Worm (Caenorhabditis elegans) whole organism, L1 larva: ENCODE measurements around the gene mpc-1.

Experiments
- Y116A8C.19 ChIP-seq: sonication (generic microtip); optimal IDR thresholded peaks from 2 replicates; lab custom pipeline; 2016; ENCODE audit warnings: missing compliant biosample characterization, missing genetic modification characterization, borderline replicate concordance
- ceh-63 ChIP-seq: fragments of 200-800 bp; sonication (Bioruptor generic); optimal IDR thresholded peaks from 2 replicates; lab custom pipeline; 2018; ENCODE audit warnings: mild to moderate bottlenecking, missing genetic modification characterization, missing compliant biosample characterization
- efl-1 ChIP-seq, 4 experiments: fragments of 150-350 bp; optimal IDR thresholded peaks in 3 of 4; peaks in 1 of 4; 1 replicate in 1 of 4; 2 replicates in 3 of 4; lab custom pipeline; 2014; ENCODE audit warnings: missing biosample characterization in 2 of 4, missing genetic modification characterization in 2 of 4, missing genetic modification reagents in 2 of 4
- efl-3 ChIP-seq: fragments of 200-800 bp; sonication (Bioruptor generic); optimal IDR thresholded peaks from 2 replicates; lab custom pipeline; 2018; ENCODE audit warnings: mild to moderate bottlenecking, missing genetic modification characterization, missing compliant biosample characterization
- grh-1 ChIP-seq: fragments of 200-800 bp; sonication (Bioruptor generic); IDR thresholded peaks from 2 replicates; pipeline ENCODE4 v1.3.6; 2022; ENCODE audit warnings: missing genetic modification reagents, missing genetic modification characterization, missing compliant biosample characterization
- hpl-2 ChIP-seq: fragments of 150-350 bp; optimal IDR thresholded peaks from 2 replicates; lab custom pipeline; 2014; ENCODE audit warnings: missing biosample characterization, missing genetic modification reagents, missing genetic modification characterization
- irx-1 ChIP-seq: sonication (generic microtip); optimal IDR thresholded peaks from 2 replicates; lab custom pipeline; 2016; ENCODE audit warnings: missing genetic modification characterization, missing compliant biosample characterization
- jun-1 ChIP-seq: fragments of 150-350 bp; optimal IDR thresholded peaks from 2 replicates; lab custom pipeline; 2014; ENCODE audit warnings: missing biosample characterization, missing genetic modification reagents, missing genetic modification characterization
- lin-13 ChIP-seq: fragments of 150-350 bp; optimal IDR thresholded peaks from 2 replicates; lab custom pipeline; 2014; ENCODE audit warnings: missing biosample characterization, missing genetic modification reagents, missing genetic modification characterization
- lin-35 ChIP-seq, 2 experiments: fragments of 150-350 bp; optimal IDR thresholded peaks; 2 replicates each; lab custom pipeline; 2014; ENCODE audit warnings: missing biosample characterization in 2 of 2, missing genetic modification characterization in 2 of 2, missing genetic modification reagents in 2 of 2
- mdl-1 ChIP-seq, 2 experiments: fragments of 150-350 bp; optimal IDR thresholded peaks; 2 replicates each; lab custom pipeline; 2014 to 2017; ENCODE audit warnings: missing biosample characterization in 2 of 2, missing genetic modification characterization in 2 of 2, inconsistent platforms in 1 of 2
- mef-2 ChIP-seq: fragments of 150-350 bp; optimal IDR thresholded peaks from 2 replicates; lab custom pipeline; 2014; ENCODE audit warnings: missing biosample characterization, missing genetic modification characterization
- nhr-11 ChIP-seq: fragments of 150-350 bp; optimal IDR thresholded peaks from 2 replicates; lab custom pipeline; 2014; ENCODE audit warnings: missing biosample characterization, missing genetic modification characterization
- nhr-12 ChIP-seq: sonication (generic microtip); optimal IDR thresholded peaks from 2 replicates; lab custom pipeline; 2017; ENCODE audit warnings: missing biosample characterization, missing genetic modification characterization
- nhr-237 ChIP-seq: fragments of 150-350 bp; optimal IDR thresholded peaks from 2 replicates; lab custom pipeline; 2014; ENCODE audit warnings: missing biosample characterization, missing genetic modification characterization
- nhr-76 ChIP-seq: sonication (generic microtip); optimal IDR thresholded peaks from 2 replicates; lab custom pipeline; 2017; ENCODE audit warnings: missing biosample characterization, missing genetic modification characterization
- nhr-84 ChIP-seq: sonication (generic microtip); optimal IDR thresholded peaks from 2 replicates; lab custom pipeline; 2017; ENCODE audit warnings: missing biosample characterization, missing genetic modification characterization
- nhr-85 ChIP-seq: sonication (generic microtip); peaks from one replicate; lab custom pipeline; 2016; ENCODE audit warnings: missing genetic modification characterization, inconsistent platforms, missing compliant biosample characterization
- nhr-90 ChIP-seq: sonication (generic microtip); optimal IDR thresholded peaks from 2 replicates; lab custom pipeline; 2016; ENCODE audit warnings: mild to moderate bottlenecking, missing genetic modification characterization, missing compliant biosample characterization; ENCODE audit not compliant: poor library complexity
- rnt-1 ChIP-seq: sonication (generic microtip); optimal IDR thresholded peaks from 2 replicates; lab custom pipeline; 2016; ENCODE audit warnings: mild to moderate bottlenecking, missing genetic modification characterization, moderate library complexity, missing compliant biosample characterization
- skn-1 ChIP-seq: fragments of 150-350 bp; optimal IDR thresholded peaks from 2 replicates; lab custom pipeline; 2014; ENCODE audit warnings: missing biosample characterization, missing genetic modification characterization
- snpc-4 ChIP-seq: fragments of 150-350 bp; optimal IDR thresholded peaks from 2 replicates; lab custom pipeline; 2014; ENCODE audit warnings: missing biosample characterization, missing genetic modification characterization
- swsn-7 ChIP-seq: sonication (generic microtip); optimal IDR thresholded peaks from 2 replicates; lab custom pipeline; 2016; ENCODE audit warnings: missing genetic modification characterization, missing compliant biosample characterization
- unc-130 ChIP-seq: fragments of 150-350 bp; optimal IDR thresholded peaks from 2 replicates; lab custom pipeline; 2017; ENCODE audit warnings: missing biosample characterization, missing genetic modification characterization, inconsistent platforms
- unc-30 ChIP-seq: sonication (generic microtip); optimal IDR thresholded peaks from 2 replicates; lab custom pipeline; 2017; ENCODE audit warnings: missing biosample characterization, missing genetic modification characterization
- zip-4 ChIP-seq: fragments of 200-800 bp; sonication (Bioruptor generic); optimal IDR thresholded peaks from 2 replicates; lab custom pipeline; 2018; ENCODE audit warnings: mild to moderate bottlenecking, missing genetic modification characterization, moderate library complexity, missing compliant biosample characterization
- ztf-11 ChIP-seq, 2 experiments: sonication (generic microtip); optimal IDR thresholded peaks; 2 replicates each; lab custom pipeline; 2016 to 2017; ENCODE audit warnings: missing genetic modification characterization in 2 of 2, missing biosample characterization in 1 of 2, missing compliant biosample characterization in 1 of 2

Gene mpc-1

DNA sequence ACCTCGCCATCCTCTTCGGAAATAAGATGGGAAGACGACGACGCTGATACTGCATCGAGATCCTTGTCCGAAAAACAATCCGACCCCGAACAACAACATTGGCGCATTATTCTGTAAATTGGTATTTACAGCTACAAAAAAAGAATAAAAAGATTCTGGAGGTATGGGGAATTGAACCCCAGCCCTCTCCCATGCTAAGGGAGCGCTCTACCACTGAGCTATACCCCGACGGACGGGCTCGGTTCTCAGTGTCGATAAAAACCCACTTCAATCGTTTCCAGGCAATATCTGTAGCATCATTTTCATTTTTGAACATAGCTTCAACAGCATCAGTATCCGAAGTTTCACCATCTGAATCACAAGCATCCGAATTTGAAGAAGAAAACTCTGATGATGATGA is 15.5 kb downstream of the mpc-1 start:
- no peak for TF ChIP-seq mdl-1 (tag; optimal IDR thresholded peaks at IDR 0.05; lab: Kevin White, UChicago)
- TF ChIP-seq lin-13 (GFP tag; lab: Kevin White, UChicago), result no peak
- TF ChIP-seq nhr-85, result no peak
- no peak for TF ChIP-seq ztf-11 (tag; optimal IDR thresholded peaks at IDR 0.05; lab: Kevin White, UChicago)
- TF ChIP-seq snpc-4 (tag; lab: Kevin White, UChicago), result peak; percentile 22
- peak in 1 of 2 experiments; percentile 13 for TF ChIP-seq lin-35 (GFP tag; optimal IDR thresholded peaks at IDR 0.05; lab: Kevin White, UChicago)
- no peak for TF ChIP-seq zip-4
- TF ChIP-seq nhr-90 (tag; lab: Kevin White, UChicago), result no peak
- TF ChIP-seq unc-30 (tag; lab: Kevin White, UChicago), result no peak
- TF ChIP-seq efl-1 (optimal IDR thresholded peaks at IDR 0.05; lab: Kevin White, UChicago), result peak in 1 of 2 experiments; percentile 10
- TF ChIP-seq efl-1 (GFP tag; optimal IDR thresholded peaks at IDR 0.05 in 1 of 2; lab: Kevin White, UChicago), result peak in 1 of 2 experiments; percentile 63
- TF ChIP-seq nhr-84, result no peak
- no peak for TF ChIP-seq skn-1 (tag; lab: Kevin White, UChicago)
- TF ChIP-seq jun-1, result no peak
- TF ChIP-seq rnt-1, result peak; percentile 28

- TF ChIP-seq swsn-7 (tag; lab: Kevin White, UChicago), result no peak
- TF ChIP-seq nhr-11 (tag; lab: Kevin White, UChicago), result no peak
- TF ChIP-seq ztf-11 (tag; optimal IDR thresholded peaks at IDR 0.05; lab: Kevin White, UChicago), result no peak
- TF ChIP-seq grh-1 (GFP tag; lab: Robert Waterston, UW), result no peak
- TF ChIP-seq Y116A8C.19 (tag; lab: Kevin White, UChicago), result no peak
Measured at ce11 chrIII:4429402-4429801, 16.1 kb downstream of the mpc-1 start, which contains the start of gene C28A5.6. C28A5.6 (minus strand) TSS chrIII:4429502.

DNA sequence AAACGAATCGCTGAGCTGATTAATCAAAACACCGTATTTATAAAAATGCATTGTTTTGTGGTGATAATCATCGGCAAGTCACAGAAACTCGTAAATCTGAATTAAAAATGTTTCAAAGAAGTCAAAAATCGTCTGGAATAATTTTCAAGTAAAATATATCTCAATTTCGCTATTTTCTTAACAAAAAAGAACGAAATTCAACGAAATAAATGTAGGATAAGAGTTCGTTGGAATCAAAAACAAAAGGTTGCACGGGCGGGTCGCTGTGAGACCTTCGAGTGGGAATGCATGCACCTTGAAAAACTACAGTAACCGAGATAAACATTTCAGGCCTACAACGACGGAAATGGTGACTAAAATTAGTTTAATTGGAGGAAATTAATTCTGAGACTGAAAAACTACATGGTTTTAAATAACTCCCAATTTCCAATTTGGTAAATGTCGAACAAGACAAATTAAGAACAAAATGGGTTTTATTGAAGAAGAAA is 21.1 kb downstream of the mpc-1 start, which contains the start of gene C28A5.1:
TSS of gene C28A5.1 (minus strand) at position 51 of the 488 bp plus-strand sequence.
- TF ChIP-seq lin-13 (GFP tag; lab: Kevin White, UChicago) (no peak), ceh-63 (GFP tag; lab: Kevin White, UChicago) (peak; percentile 27), hpl-2 (no peak), irx-1 (tag; lab: Kevin White, UChicago) (no peak), nhr-76 (tag; lab: Kevin White, UChicago) (no peak), unc-130 (no peak)

DNA sequence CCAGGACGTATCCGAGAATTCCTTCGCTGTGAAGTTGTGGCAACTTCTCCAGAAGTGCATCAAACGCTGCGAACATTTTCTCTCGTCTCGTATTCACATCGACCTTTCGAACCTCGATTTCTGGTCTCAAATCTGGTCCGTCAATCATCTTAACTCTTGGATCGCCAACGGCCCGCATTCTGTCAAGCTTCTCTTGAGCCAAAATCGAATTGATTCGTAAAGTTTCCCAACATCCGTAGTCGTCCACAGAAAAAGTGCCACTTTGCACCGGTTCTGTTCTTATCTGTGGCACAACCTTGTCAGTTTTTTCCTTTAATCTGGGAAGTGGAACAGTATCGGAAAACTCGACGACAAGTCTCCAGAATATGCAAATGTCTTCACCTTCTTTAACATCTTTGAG is 22.0 kb downstream of the mpc-1 start:
- TF ChIP-seq efl-1 (optimal IDR thresholded peaks at IDR 0.05; lab: Kevin White, UChicago) (no peak), efl-1 (GFP tag; optimal IDR thresholded peaks at IDR 0.05 in 1 of 2; lab: Kevin White, UChicago) (peak in 1 of 2 experiments; percentile 59), efl-3 (no peak)

- TF ChIP-seq mef-2 (tag; lab: Kevin White, UChicago), result no peak
- no peak for TF ChIP-seq nhr-237 (tag; lab: Kevin White, UChicago)
- TF ChIP-seq efl-1 (optimal IDR thresholded peaks at IDR 0.05; lab: Kevin White, UChicago), result no peak
- peak in 1 of 2 experiments; percentile 29 for TF ChIP-seq efl-1 (GFP tag; optimal IDR thresholded peaks at IDR 0.05 in 1 of 2; lab: Kevin White, UChicago)
- TF ChIP-seq, all 84 proteins: peak for 1
Measured at ce11 chrIII:4439493-4439983, 26.3 kb downstream of the mpc-1 start, which contains the start of gene C28A5.2. C28A5.2 (minus strand) TSS chrIII:4439543.

- TF ChIP-seq nhr-12 (tag; lab: Kevin White, UChicago), result no peak
- TF ChIP-seq efl-1 (optimal IDR thresholded peaks at IDR 0.05; lab: Kevin White, UChicago), result no peak
- peak in 1 of 2 experiments; percentile 76 for TF ChIP-seq efl-1 (GFP tag; optimal IDR thresholded peaks at IDR 0.05 in 1 of 2; lab: Kevin White, UChicago)
Measured at ce11 chrIII:4441781-4442180, 28.5 kb downstream of the mpc-1 start, which contains the start of gene nex-3. nex-3 (plus strand) TSS chrIII:4442081.

DNA sequence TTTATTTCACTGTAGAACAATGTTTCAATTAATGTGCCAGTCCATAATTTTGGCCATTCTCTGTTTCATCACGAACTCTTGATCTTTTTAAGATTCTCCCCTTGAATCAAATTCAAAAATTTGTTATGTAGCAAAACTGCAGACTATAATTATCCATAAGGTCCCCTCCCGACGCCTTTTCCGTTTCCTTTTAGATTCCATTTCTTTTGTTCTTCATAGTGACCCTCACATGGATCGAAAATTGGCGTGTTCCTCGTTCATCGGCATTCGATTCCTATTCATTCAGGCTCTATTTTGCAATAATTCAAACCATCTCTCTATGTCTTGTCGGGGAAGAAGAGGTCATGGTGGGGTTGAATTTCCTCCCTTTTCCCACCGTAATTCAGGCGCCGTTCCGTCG is 31.2 kb downstream of the mpc-1 start:
- TF ChIP-seq efl-1 (optimal IDR thresholded peaks at IDR 0.05; lab: Kevin White, UChicago) (no peak), efl-1 (GFP tag; optimal IDR thresholded peaks at IDR 0.05 in 1 of 2; lab: Kevin White, UChicago) (peak in 1 of 2 experiments; percentile 43), lin-13 (GFP tag; lab: Kevin White, UChicago) (no peak)
